Worm (Caenorhabditis elegans): Measurements from ENCODE around the gene col-110.

- TF ChIP-seq unc-62 (GFP tag; optimal IDR thresholded peaks at IDR 0.05) (no peak), lsy-27 (tag; optimal IDR thresholded peaks at IDR 0.05; ENCODE audit: borderline replicate concordance, insufficient read depth) (no peak), nhr-27 (tag; optimal IDR thresholded peaks at IDR 0.05) (no peak), dox-1 (GFP tag; IDR thresholded peaks at IDR 0.05) (no peak), ama-1 (optimal IDR thresholded peaks at IDR 0.05) (no peak), ama-1 (GFP tag; optimal IDR thresholded peaks at IDR 0.05) (no peak)
Measured at ce11 chrIV:4623852-4624251, 14.4 kb upstream of the col-110 start.
